Worm (Caenorhabditis elegans) whole organism, early embryonic: Measurements from ENCODE around the gene rgs-3.

Source experiments
- B0310.2 ChIP-seq: sonication (generic microtip); optimal IDR thresholded peaks from 2 replicates; lab custom pipeline; 2016; ENCODE audit warnings: mild to moderate bottlenecking, missing genetic modification characterization, missing compliant biosample characterization
- F13C5.2 ChIP-seq: sonication (generic microtip); optimal IDR thresholded peaks from 2 replicates; lab custom pipeline; 2017; ENCODE audit warnings: mild to moderate bottlenecking, missing genetic modification characterization, inconsistent platforms, missing compliant biosample characterization
- aly-1 ChIP-seq: sonication (generic microtip); optimal IDR thresholded peaks from 2 replicates; lab custom pipeline; 2016; ENCODE audit warnings: missing genetic modification characterization, missing compliant biosample characterization
- ama-1 ChIP-seq: fragments of 150-350 bp; optimal IDR thresholded peaks from 2 replicates; lab custom pipeline; 2014
- ceh-13 ChIP-seq: fragments of 200-800 bp; sonication (Bioruptor generic); optimal IDR thresholded peaks from 2 replicates; lab custom pipeline; 2018; ENCODE audit warnings: mild to moderate bottlenecking, missing genetic modification characterization, missing compliant biosample characterization
- ceh-36 ChIP-seq: sonication (generic microtip); optimal IDR thresholded peaks from 2 replicates; lab custom pipeline; 2016; ENCODE audit warnings: missing genetic modification characterization, inconsistent platforms, missing compliant biosample characterization
- ets-7 ChIP-seq: sonication (generic microtip); optimal IDR thresholded peaks from 2 replicates; lab custom pipeline; 2016; ENCODE audit warnings: missing genotype, missing genetic modification characterization, missing compliant biosample characterization
- flt-1 ChIP-seq: fragments of 200-800 bp; sonication (Bioruptor generic); IDR thresholded peaks from 2 replicates; pipeline ENCODE4 v1.3.6; 2022; ENCODE audit warnings: missing genetic modification characterization, missing compliant biosample characterization
- hmbx-1 ChIP-seq: sonication (generic microtip); optimal IDR thresholded peaks from 2 replicates; lab custom pipeline; 2016; ENCODE audit warnings: mild to moderate bottlenecking, missing genetic modification characterization, missing compliant biosample characterization
- hmg-4 ChIP-seq: fragments of 200-800 bp; sonication (Bioruptor generic); optimal IDR thresholded peaks from 2 replicates; lab custom pipeline; 2018; ENCODE audit warnings: mild to moderate bottlenecking, missing genetic modification characterization, missing compliant biosample characterization
- hnd-1 ChIP-seq: sonication (generic microtip); optimal IDR thresholded peaks from 2 replicates; lab custom pipeline; 2016; ENCODE audit warnings: missing genetic modification characterization, missing compliant biosample characterization
- pes-1 ChIP-seq: fragments of 200-800 bp; sonication (Bioruptor generic); IDR thresholded peaks from 2 replicates; pipeline ENCODE4 v1.3.6; 2022; ENCODE audit warnings: missing genetic modification reagents, missing genetic modification characterization, missing compliant biosample characterization
- scrt-1 ChIP-seq: fragments of 200-800 bp; sonication (Bioruptor generic); IDR thresholded peaks from 2 replicates; pipeline ENCODE4 v1.3.6; 2022; ENCODE audit warnings: missing genetic modification characterization, missing compliant biosample characterization
- sea-1 ChIP-seq: fragments of 200-800 bp; sonication (Bioruptor generic); conservative IDR thresholded peaks from 2 replicates; pipeline ENCODE4 v1.3.6; 2022; ENCODE audit warnings: missing genetic modification characterization, missing compliant biosample characterization
- tbx-11 ChIP-seq: fragments of 200-800 bp; sonication (Bioruptor generic); IDR thresholded peaks from 2 replicates; pipeline ENCODE4 v1.3.6; 2022; ENCODE audit warnings: missing genetic modification characterization, missing compliant biosample characterization
- tbx-37 ChIP-seq: fragments of 200-800 bp; sonication (Bioruptor generic); conservative IDR thresholded peaks from 2 replicates; pipeline ENCODE4 v1.3.6; 2022; ENCODE audit warnings: missing genetic modification reagents, missing genetic modification characterization, missing compliant biosample characterization
- tra-4 ChIP-seq: sonication (generic microtip); optimal IDR thresholded peaks from 2 replicates; lab custom pipeline; 2017; ENCODE audit warnings: missing genetic modification characterization, missing compliant biosample characterization

rgs-3 gene

ce11 chrII:6132595-6132994 lies 33.0 kb downstream of the rgs-3 start, which contains the start of gene abts-3:
abts-3 (plus strand) TSS chrII:6132895.
- TF ChIP-seq aly-1 (tag; lab: Kevin White, UChicago) (no peak), ets-7 (tag; lab: Kevin White, UChicago) (no peak), pes-1 (GFP tag; lab: Robert Waterston, UW) (no peak), hmbx-1 (no peak), scrt-1 (GFP tag; lab: Robert Waterston, UW) (no peak), B0310.2 (tag; lab: Kevin White, UChicago) (no peak), ama-1 (lab: Kevin White, UChicago) (no peak), sea-1 (no peak), ceh-13 (GFP tag; lab: Kevin White, UChicago) (no peak), hnd-1 (tag; lab: Kevin White, UChicago) (no peak), F13C5.2 (tag; lab: Kevin White, UChicago) (no peak), ceh-36 (no peak), hmg-4 (GFP tag; lab: Kevin White, UChicago) (no peak), flt-1 (no peak), tbx-11 (GFP tag; lab: Robert Waterston, UW) (no peak), tbx-37 (no peak), tra-4 (tag; lab: Kevin White, UChicago) (no peak)

- TF ChIP-seq scrt-1 (GFP tag; lab: Robert Waterston, UW) = no peak
- no peak for TF ChIP-seq hmg-4 (GFP tag; lab: Kevin White, UChicago)
- TF ChIP-seq sea-1 = no peak
- TF ChIP-seq hnd-1 (tag; lab: Kevin White, UChicago) = no peak
- TF ChIP-seq pes-1 (GFP tag; lab: Robert Waterston, UW) = no peak
- no peak for TF ChIP-seq ama-1 (lab: Kevin White, UChicago)
- no peak for TF ChIP-seq aly-1 (tag; lab: Kevin White, UChicago)
- TF ChIP-seq ceh-13 (GFP tag; lab: Kevin White, UChicago) = no peak
- TF ChIP-seq B0310.2 (tag; lab: Kevin White, UChicago) = no peak
- TF ChIP-seq hmbx-1 = no peak
- TF ChIP-seq ceh-36 = no peak
- no peak for TF ChIP-seq tbx-11 (GFP tag; lab: Robert Waterston, UW)
These were observed 35.9 kb downstream of the rgs-3 start for ce11 chrII:6135530-6135929.

ce11 chrII:6136712-6137111 lies 37.1 kb downstream of the rgs-3 start:
- TF ChIP-seq ets-7 (tag; lab: Kevin White, UChicago) (no peak), tbx-11 (GFP tag; lab: Robert Waterston, UW) (no peak), B0310.2 (tag; lab: Kevin White, UChicago) (no peak), sea-1 (no peak), scrt-1 (GFP tag; lab: Robert Waterston, UW) (no peak), hmbx-1 (no peak), tbx-37 (no peak), hnd-1 (tag; lab: Kevin White, UChicago) (no peak), ama-1 (lab: Kevin White, UChicago) (no peak), flt-1 (no peak), ceh-13 (GFP tag; lab: Kevin White, UChicago) (no peak), pes-1 (GFP tag; lab: Robert Waterston, UW) (no peak), F13C5.2 (tag; lab: Kevin White, UChicago) (no peak), tra-4 (tag; lab: Kevin White, UChicago) (no peak), ceh-36 (no peak)

- TF ChIP-seq B0310.2 (tag; lab: Kevin White, UChicago) = no peak
- no peak for TF ChIP-seq tbx-37
- TF ChIP-seq hmbx-1 = no peak
- no peak for TF ChIP-seq aly-1 (tag; lab: Kevin White, UChicago)
- no peak for TF ChIP-seq scrt-1 (GFP tag; lab: Robert Waterston, UW)
- no peak for TF ChIP-seq ets-7 (tag; lab: Kevin White, UChicago)
- TF ChIP-seq hmg-4 (GFP tag; lab: Kevin White, UChicago) = no peak
- no peak for TF ChIP-seq F13C5.2 (tag; lab: Kevin White, UChicago)
- TF ChIP-seq flt-1 = no peak
- no peak for TF ChIP-seq tra-4 (tag; lab: Kevin White, UChicago)
- no peak for TF ChIP-seq tbx-11 (GFP tag; lab: Robert Waterston, UW)
- TF ChIP-seq ceh-36 = no peak
- TF ChIP-seq ama-1 (lab: Kevin White, UChicago) = no peak
- no peak for TF ChIP-seq hnd-1 (tag; lab: Kevin White, UChicago)
- TF ChIP-seq pes-1 (GFP tag; lab: Robert Waterston, UW) = no peak
- no peak for TF ChIP-seq ceh-13 (GFP tag; lab: Kevin White, UChicago)
- TF ChIP-seq sea-1 = no peak
These were observed 38.5 kb downstream of the rgs-3 start for ce11 chrII:6138138-6138537.

DNA sequence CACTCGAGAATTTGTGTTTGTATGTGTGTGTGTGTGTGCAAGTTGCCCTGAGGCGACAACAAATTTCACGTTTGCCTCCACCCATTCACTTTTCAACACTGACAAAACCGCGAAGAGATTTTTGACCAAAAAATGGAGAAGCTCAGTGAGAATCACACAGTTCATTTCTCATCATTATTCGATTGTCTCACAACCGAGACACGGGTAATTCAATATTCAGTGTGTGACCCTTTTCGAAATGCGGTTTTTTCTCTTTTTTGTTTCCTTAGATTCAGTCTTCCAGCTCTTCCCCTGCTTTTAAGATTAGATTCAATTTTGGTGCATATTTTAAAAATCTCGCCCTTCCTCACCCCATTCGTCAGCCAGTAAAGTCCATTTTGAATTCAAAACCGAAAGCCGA lies 39.9 kb downstream of the rgs-3 start:
- TF ChIP-seq pes-1 (GFP tag; lab: Robert Waterston, UW) (no peak), tbx-11 (GFP tag; lab: Robert Waterston, UW) (no peak), B0310.2 (tag; lab: Kevin White, UChicago) (no peak), tbx-37 (no peak), ceh-36 (no peak), flt-1 (no peak), ama-1 (lab: Kevin White, UChicago) (no peak), hmg-4 (GFP tag; lab: Kevin White, UChicago) (no peak), tra-4 (tag; lab: Kevin White, UChicago) (no peak), hmbx-1 (no peak), F13C5.2 (tag; lab: Kevin White, UChicago) (no peak), hnd-1 (tag; lab: Kevin White, UChicago) (no peak), ets-7 (tag; lab: Kevin White, UChicago) (no peak), sea-1 (no peak)

DNA sequence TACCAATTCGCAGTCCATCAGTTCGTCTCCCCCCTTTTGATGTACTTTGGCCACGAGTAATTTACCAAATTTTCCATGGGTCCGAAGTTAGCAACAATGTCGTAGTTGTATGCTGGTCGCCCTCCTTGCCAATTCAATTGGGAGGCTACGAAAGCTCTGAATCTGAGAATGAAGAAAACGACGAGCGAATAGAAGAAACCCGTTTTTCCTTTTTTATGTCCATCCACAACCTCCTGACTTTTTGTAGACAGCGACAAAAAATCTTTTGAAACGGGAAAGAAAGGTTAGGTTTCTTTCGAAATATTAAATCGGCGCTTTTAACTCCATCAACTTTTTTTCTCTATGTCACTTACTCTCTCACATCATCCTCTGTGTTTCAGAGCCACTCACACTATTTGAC lies 42.9 kb downstream of the rgs-3 start:
- TF ChIP-seq F13C5.2 (tag; lab: Kevin White, UChicago) (no peak), ets-7 (tag; lab: Kevin White, UChicago) (no peak), aly-1 (tag; lab: Kevin White, UChicago) (no peak), tra-4 (tag; lab: Kevin White, UChicago) (no peak), sea-1 (no peak), flt-1 (no peak), pes-1 (GFP tag; lab: Robert Waterston, UW) (no peak), tbx-11 (GFP tag; lab: Robert Waterston, UW) (no peak), ceh-36 (no peak)

- TF ChIP-seq sea-1 (no peak), hmg-4 (GFP tag; lab: Kevin White, UChicago) (no peak), scrt-1 (GFP tag; lab: Robert Waterston, UW) (no peak)
These were observed 47.5 kb downstream of the rgs-3 start for ce11 chrII:6147131-6147530.
